Worm (Caenorhabditis elegans): ENCODE measurements around the gene sec-6.

The sec-6 gene

DNA sequence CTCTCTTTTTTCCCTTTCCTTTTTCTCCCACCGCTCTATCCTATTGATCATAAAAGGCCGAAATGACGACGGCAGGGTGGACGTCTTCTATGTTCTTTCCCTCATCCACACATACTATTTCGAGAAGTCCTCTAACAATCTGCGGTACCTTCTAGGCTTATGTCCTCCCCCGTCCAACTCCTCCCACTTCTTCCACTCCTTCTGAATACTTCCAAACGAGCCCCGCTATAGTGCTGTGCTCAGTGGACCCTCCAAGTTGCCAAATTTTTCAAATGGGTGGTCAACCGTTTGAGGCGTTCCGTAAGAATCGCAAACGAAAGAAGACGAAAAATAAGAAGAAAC lies 23.3 kb upstream of the sec-6 start:
- TF ChIP-seq nhr-25 (tag; optimal IDR thresholded peaks at IDR 0.05) (no peak), mbf-1 (tag; optimal IDR thresholded peaks at IDR 0.05) (no peak), ceh-82 (tag; optimal IDR thresholded peaks at IDR 0.05) (no peak), sma-3 (GFP tag; optimal IDR thresholded peaks at IDR 0.05) (no peak), skn-1 (tag; optimal IDR thresholded peaks at IDR 0.05) (no peak), egl-27 (tag; optimal IDR thresholded peaks at IDR 0.05) (no peak), R02D3.7 (tag; optimal IDR thresholded peaks at IDR 0.05) (no peak), blmp-1 (tag; optimal IDR thresholded peaks at IDR 0.05; ENCODE audit: insufficient read depth) (peak; percentile 64), sma-9 (GFP tag; optimal IDR thresholded peaks at IDR 0.05) (peak; percentile 73), sma-9 (tag; optimal IDR thresholded peaks at IDR 0.05) (no peak), dmd-4 (tag; optimal IDR thresholded peaks at IDR 0.05) (no peak), ztf-4 (tag; optimal IDR thresholded peaks at IDR 0.05) (no peak), peb-1 (tag; optimal IDR thresholded peaks at IDR 0.05) (no peak), F13H6.1 (tag; optimal IDR thresholded peaks at IDR 0.05) (peak; percentile 79), lsy-2 (tag; optimal IDR thresholded peaks at IDR 0.05) (peak in 1 of 2 experiments; percentile 60), mab-5 (tag; optimal IDR thresholded peaks at IDR 0.05) (peak; percentile 42), nhr-21 (tag; optimal IDR thresholded peaks at IDR 0.05) (no peak), ztf-1 (GFP tag; conservative IDR thresholded peaks at IDR 0.05) (no peak), nhr-11 (tag; optimal IDR thresholded peaks at IDR 0.05) (no peak), unc-55 (GFP tag; optimal IDR thresholded peaks at IDR 0.05) (peak; percentile 84), lin-39 (tag; optimal IDR thresholded peaks at IDR 0.05) (no peak), Y55F3AM.14 (GFP tag; optimal IDR thresholded peaks at IDR 0.05) (peak; percentile 19), elt-3 (tag; optimal IDR thresholded peaks at IDR 0.05) (no peak), lin-13 (GFP tag; optimal IDR thresholded peaks at IDR 0.05) (no peak), nhr-12 (tag; optimal IDR thresholded peaks at IDR 0.05) (no peak), alr-1 (tag; optimal IDR thresholded peaks at IDR 0.05) (no peak), ZK546.5 (tag; optimal IDR thresholded peaks at IDR 0.05) (no peak), fos-1 (tag; optimal IDR thresholded peaks at IDR 0.05) (peak; percentile 92), C34F6.9 (tag; optimal IDR thresholded peaks at IDR 0.05) (peak; percentile 78), nhr-237 (tag; optimal IDR thresholded peaks at IDR 0.05) (no peak), sem-4 (tag; optimal IDR thresholded peaks at IDR 0.05) (peak; percentile 49), lin-11 (tag; optimal IDR thresholded peaks at IDR 0.05) (peak; percentile 77), ama-1 (optimal IDR thresholded peaks at IDR 0.05) (peak; percentile 16), zag-1 (tag; optimal IDR thresholded peaks at IDR 0.05) (peak; percentile 61), nhr-23 (tag; optimal IDR thresholded peaks at IDR 0.05) (no peak), unc-62 (GFP tag; optimal IDR thresholded peaks at IDR 0.05) (no peak), ceh-16 (tag; optimal IDR thresholded peaks at IDR 0.05) (no peak), nhr-10 (tag; optimal IDR thresholded peaks at IDR 0.05) (no peak), ztf-11 (tag; optimal IDR thresholded peaks at IDR 0.05) (no peak), mdl-1 (tag; optimal IDR thresholded peaks at IDR 0.05) (no peak), snpc-4 (tag; optimal IDR thresholded peaks at IDR 0.05) (no peak), elt-1 (tag; optimal IDR thresholded peaks at IDR 0.05) (no peak), gmeb-1 (tag; optimal IDR thresholded peaks at IDR 0.05) (no peak), nhr-6 (tag; optimal IDR thresholded peaks at IDR 0.05) (peak; percentile 1), aly-2 (tag; optimal IDR thresholded peaks at IDR 0.05) (no peak), nhr-77 (tag; optimal IDR thresholded peaks at IDR 0.05) (no peak), unc-39 (tag; optimal IDR thresholded peaks at IDR 0.05) (no peak), crh-2 (tag; optimal IDR thresholded peaks at IDR 0.05) (no peak), nhr-129 (tag; optimal IDR thresholded peaks at IDR 0.05) (peak; percentile 79)

All from whole organism, L2 larva.